Comparison of ENCODE assay signal across 1 fruit fly cellular context in the genomic region with DNA sequence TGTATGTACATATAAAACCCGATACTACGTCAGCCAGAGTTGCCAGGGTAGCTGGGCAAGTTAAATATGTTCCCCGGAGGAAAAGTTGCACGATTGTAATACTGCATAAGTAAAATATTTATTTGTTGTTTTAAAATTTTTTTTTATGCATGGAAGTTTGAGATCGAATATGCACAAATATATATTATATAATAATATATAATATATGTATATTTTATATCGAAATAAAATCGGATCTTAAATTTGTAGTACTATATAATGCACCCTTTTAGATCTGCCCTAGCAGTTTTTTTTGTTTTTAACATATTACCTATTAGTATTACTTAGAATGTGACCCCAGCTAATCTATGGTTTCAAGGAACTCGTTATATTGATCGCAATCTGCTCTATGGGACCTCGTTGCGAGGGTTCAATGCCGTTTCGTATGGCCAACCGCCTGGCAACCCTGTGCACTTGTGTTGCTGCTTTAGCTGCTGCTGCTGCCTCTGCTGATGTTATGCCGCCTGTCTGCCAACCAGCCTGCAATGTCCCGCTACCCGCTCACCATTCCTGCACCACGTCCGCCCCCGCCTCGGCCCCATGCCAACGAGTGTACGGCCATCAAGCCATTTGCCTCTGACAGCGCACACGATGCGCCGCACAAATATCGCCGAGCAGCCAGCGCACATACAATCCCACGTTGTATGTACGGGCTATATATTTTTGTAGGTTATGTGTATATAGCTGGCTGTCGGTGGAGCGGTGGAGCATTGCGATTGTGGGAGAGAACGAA.
TF ChIP-seq lines count a peak whose summit lies in the region.

No protein-coding gene starts in this region.

TF ChIP-seq in whole organism, embryonic, 481 proteins besides CTCF, POLR2A, EP300 and RAD21 (continued from another document and continues in another):
- TF ChIP-seq CG16779 (GFP tag; IDR thresholded peaks at IDR 0.05; lab: Robert Waterston, UW): no peak
- TF ChIP-seq ab (GFP tag; optimal IDR thresholded peaks at IDR 0.05; lab: Kevin White, UChicago): peak; percentile 40
- TF ChIP-seq CG31388 (GFP tag; optimal IDR thresholded peaks at IDR 0.05; lab: Kevin White, UChicago): peak; percentile 36
- TF ChIP-seq ERR (GFP tag; optimal IDR thresholded peaks at IDR 0.05; lab: Kevin White, UChicago): peak; percentile 62
- peak; percentile 68 for TF ChIP-seq CG2120 (GFP tag; optimal IDR thresholded peaks at IDR 0.05; lab: Kevin White, UChicago)
- peak; percentile 38 for TF ChIP-seq CG17802 (tag; optimal IDR thresholded peaks at IDR 0.05; lab: Kevin White, UChicago)
- peak; percentile 87 for TF ChIP-seq az2 (GFP tag; optimal IDR thresholded peaks at IDR 0.05; lab: Kevin White, UChicago)
- no peak for TF ChIP-seq Ptx1 (GFP tag; IDR thresholded peaks at IDR 0.05; lab: Robert Waterston, UW)
- peak; percentile 80 for TF ChIP-seq CG17359 (tag; optimal IDR thresholded peaks at IDR 0.05; lab: Kevin White, UChicago)
- TF ChIP-seq CG3995 (GFP tag; optimal IDR thresholded peaks at IDR 0.05; lab: Kevin White, UChicago): peak; percentile 39
- TF ChIP-seq BtbVII (GFP tag; optimal IDR thresholded peaks at IDR 0.05; lab: Kevin White, UChicago): peak; percentile 92
- peak; percentile 69 for TF ChIP-seq HLH54F (GFP tag; optimal IDR thresholded peaks at IDR 0.05; lab: Kevin White, UChicago)
- peak; percentile 61 for TF ChIP-seq CG18011 (GFP tag; optimal IDR thresholded peaks at IDR 0.05; lab: Kevin White, UChicago)
- TF ChIP-seq Vsx1 (GFP tag; optimal IDR thresholded peaks at IDR 0.05; lab: Kevin White, UChicago): peak; percentile 87
- no peak for TF ChIP-seq CG14860 (GFP tag; IDR thresholded peaks at IDR 0.05; lab: Robert Waterston, UW; ENCODE audit: partially characterized antibody)
- TF ChIP-seq CG5245 (GFP tag; optimal IDR thresholded peaks at IDR 0.05; lab: Kevin White, UChicago): peak; percentile 27
- TF ChIP-seq sqz (GFP tag; optimal IDR thresholded peaks at IDR 0.05; lab: Kevin White, UChicago): no peak
- TF ChIP-seq CG18619 (GFP tag; optimal IDR thresholded peaks at IDR 0.05; lab: Kevin White, UChicago): peak; percentile 97
- TF ChIP-seq Awh (GFP tag; IDR thresholded peaks at IDR 0.05; lab: Robert Waterston, UW): no peak
- TF ChIP-seq bowl (GFP tag; IDR thresholded peaks at IDR 0.05; lab: Robert Waterston, UW): no peak
- no peak for TF ChIP-seq CG34422 (GFP tag; IDR thresholded peaks at IDR 0.05; lab: Robert Waterston, UW)
- peak; percentile 98 for TF ChIP-seq CG9727 (GFP tag; optimal IDR thresholded peaks at IDR 0.05; lab: Kevin White, UChicago)
- peak; percentile 50 for TF ChIP-seq B-H2 (GFP tag; optimal IDR thresholded peaks at IDR 0.05; lab: Kevin White, UChicago)
- peak; percentile 94 for TF ChIP-seq CG4328 (GFP tag; optimal IDR thresholded peaks at IDR 0.05; lab: Kevin White, UChicago)
- peak; percentile 97 for TF ChIP-seq YL-1 (GFP tag; optimal IDR thresholded peaks at IDR 0.05; lab: Kevin White, UChicago)
- no peak for TF ChIP-seq ro (GFP tag; IDR thresholded peaks at IDR 0.05; lab: Robert Waterston, UW)
- peak; percentile 6 for TF ChIP-seq CG9797 (GFP tag; optimal IDR thresholded peaks at IDR 0.05; lab: Kevin White, UChicago)
- no peak for TF ChIP-seq Oaz (GFP tag; IDR thresholded peaks at IDR 0.05; lab: Robert Waterston, UW)
- TF ChIP-seq CG1832 (GFP tag; optimal IDR thresholded peaks at IDR 0.05; lab: Kevin White, UChicago): no peak
- TF ChIP-seq pan (optimal IDR thresholded peaks at IDR 0.05; lab: Kevin White, UChicago): no peak
- TF ChIP-seq pan (GFP tag; optimal IDR thresholded peaks at IDR 0.05 in 1 of 2, IDR thresholded peaks at IDR 0.05 in 1 of 2): no peak
- TF ChIP-seq grau (tag; optimal IDR thresholded peaks at IDR 0.05; lab: Kevin White, UChicago): peak; percentile 90
- TF ChIP-seq chif (GFP tag; optimal IDR thresholded peaks at IDR 0.05; lab: Kevin White, UChicago): peak; percentile 10 to 58
- TF ChIP-seq ato (GFP tag; IDR thresholded peaks at IDR 0.05; lab: Robert Waterston, UW; ENCODE audit: partially characterized antibody): no peak
- peak; percentile 77 for TF ChIP-seq CG10462 (GFP tag; optimal IDR thresholded peaks at IDR 0.05; lab: Kevin White, UChicago)
- TF ChIP-seq HmgZ (tag; optimal IDR thresholded peaks at IDR 0.05; lab: Kevin White, UChicago): no peak
- no peak for TF ChIP-seq vnd (GFP tag; IDR thresholded peaks at IDR 0.05; lab: Robert Waterston, UW; ENCODE audit: partially characterized antibody)
- TF ChIP-seq hb (GFP tag; IDR thresholded peaks at IDR 0.05; lab: Robert Waterston, UW; ENCODE audit: partially characterized antibody): no peak
- peak; percentile 95 for TF ChIP-seq CG10431 (GFP tag; optimal IDR thresholded peaks at IDR 0.05; lab: Kevin White, UChicago)
- TF ChIP-seq pita (GFP tag; optimal IDR thresholded peaks at IDR 0.05; lab: Kevin White, UChicago): no peak
- no peak for TF ChIP-seq rib (GFP tag; IDR thresholded peaks at IDR 0.05; lab: Robert Waterston, UW)
- TF ChIP-seq dmrt11E (tag; optimal IDR thresholded peaks at IDR 0.05; lab: Kevin White, UChicago): peak; percentile 95
- no peak for TF ChIP-seq CG6791 (GFP tag; IDR thresholded peaks at IDR 0.05; lab: Robert Waterston, UW; ENCODE audit: partially characterized antibody)
- TF ChIP-seq klu (GFP tag; IDR thresholded peaks at IDR 0.05; lab: Robert Waterston, UW): no peak
- TF ChIP-seq Camta (GFP tag; optimal IDR thresholded peaks at IDR 0.05; lab: Kevin White, UChicago): peak; percentile 37
- peak; percentile 98 for TF ChIP-seq CoRest (tag; optimal IDR thresholded peaks at IDR 0.05; lab: Kevin White, UChicago)
- TF ChIP-seq MTF-1 (GFP tag; optimal IDR thresholded peaks at IDR 0.05; lab: Kevin White, UChicago; ENCODE audit: borderline replicate concordance): peak; percentile 22
- no peak for TF ChIP-seq ash1 (GFP tag; optimal IDR thresholded peaks at IDR 0.05; lab: Kevin White, UChicago)
- peak; percentile 94 for TF ChIP-seq Hand (GFP tag; optimal IDR thresholded peaks at IDR 0.05; lab: Kevin White, UChicago)
- no peak for TF ChIP-seq Dad (GFP tag; optimal IDR thresholded peaks at IDR 0.05; lab: Kevin White, UChicago)
- peak; percentile 94 for TF ChIP-seq CG2712 (tag; optimal IDR thresholded peaks at IDR 0.05; lab: Kevin White, UChicago)
- no peak for TF ChIP-seq E2f1 (GFP tag; IDR thresholded peaks at IDR 0.05; lab: Robert Waterston, UW)
- TF ChIP-seq al (GFP tag; IDR thresholded peaks at IDR 0.05; lab: Robert Waterston, UW): no peak
- TF ChIP-seq CG11560 (tag; IDR thresholded peaks at IDR 0.05; lab: Robert Waterston, UW): no peak
- no peak for TF ChIP-seq CG4854 (GFP tag; optimal IDR thresholded peaks at IDR 0.05; lab: Kevin White, UChicago)
- peak; percentile 95 for TF ChIP-seq CG7839 (tag; optimal IDR thresholded peaks at IDR 0.05; lab: Kevin White, UChicago)
- peak; percentile 79 for TF ChIP-seq CG18476 (GFP tag; optimal IDR thresholded peaks at IDR 0.05; lab: Kevin White, UChicago)
- no peak for TF ChIP-seq kay (GFP tag; optimal IDR thresholded peaks at IDR 0.05; lab: Kevin White, UChicago)
- peak in 1 of 2 experiments; percentile 41 for TF ChIP-seq Dfd (GFP tag; optimal IDR thresholded peaks at IDR 0.05; lab: Kevin White, UChicago)
- TF ChIP-seq CG16815 (GFP tag; optimal IDR thresholded peaks at IDR 0.05; lab: Kevin White, UChicago): peak; percentile 93
- TF ChIP-seq CG17328 (GFP tag; IDR thresholded peaks at IDR 0.05; lab: Robert Waterston, UW): no peak
- no peak for TF ChIP-seq Rx (GFP tag; IDR thresholded peaks at IDR 0.05; lab: Robert Waterston, UW)
- peak; percentile 92 for TF ChIP-seq Asciz (GFP tag; optimal IDR thresholded peaks at IDR 0.05; lab: Kevin White, UChicago)
- TF ChIP-seq sens-2 (GFP tag; IDR thresholded peaks at IDR 0.05; lab: Robert Waterston, UW): no peak
- no peak for TF ChIP-seq CG7987 (GFP tag; optimal IDR thresholded peaks at IDR 0.05; lab: Kevin White, UChicago)
- peak; percentile 84 for TF ChIP-seq gsb-n (tag; optimal IDR thresholded peaks at IDR 0.05; lab: Kevin White, UChicago)
- TF ChIP-seq CG8944 (GFP tag; optimal IDR thresholded peaks at IDR 0.05; lab: Kevin White, UChicago): peak; percentile 3
- TF ChIP-seq ken (GFP tag; IDR thresholded peaks at IDR 0.05; lab: Robert Waterston, UW): no peak
- TF ChIP-seq Ets97D (GFP tag; optimal IDR thresholded peaks at IDR 0.05; lab: Kevin White, UChicago): no peak
- peak; percentile 95 for TF ChIP-seq Ssrp (tag; optimal IDR thresholded peaks at IDR 0.05; lab: Kevin White, UChicago)
- peak; percentile 84 for TF ChIP-seq unpg (GFP tag; optimal IDR thresholded peaks at IDR 0.05; lab: Kevin White, UChicago)
- TF ChIP-seq CG15479 (GFP tag; optimal IDR thresholded peaks at IDR 0.05; lab: Kevin White, UChicago): peak; percentile 26
- peak in 1 of 2 experiments; percentile 80 for TF ChIP-seq insv (GFP tag; optimal IDR thresholded peaks at IDR 0.05; lab: Kevin White, UChicago)
- peak; percentile 41 for TF ChIP-seq CG7928 (GFP tag; optimal IDR thresholded peaks at IDR 0.05; lab: Kevin White, UChicago)
- TF ChIP-seq ham (GFP tag; IDR thresholded peaks at IDR 0.05; lab: Robert Waterston, UW): no peak
- TF ChIP-seq CG10267 (tag; optimal IDR thresholded peaks at IDR 0.05; lab: Kevin White, UChicago): peak; percentile 90
- no peak for TF ChIP-seq C15 (GFP tag; IDR thresholded peaks at IDR 0.05; lab: Robert Waterston, UW)
- TF ChIP-seq CG4707 (GFP tag; optimal IDR thresholded peaks at IDR 0.05; lab: Kevin White, UChicago): no peak
- TF ChIP-seq wek (GFP tag; optimal IDR thresholded peaks at IDR 0.05; lab: Kevin White, UChicago): no peak
- no peak for TF ChIP-seq CG14014 (GFP tag; IDR thresholded peaks at IDR 0.05; lab: Robert Waterston, UW)
- TF ChIP-seq CG6654 (GFP tag; optimal IDR thresholded peaks at IDR 0.05; lab: Kevin White, UChicago): peak; percentile 81
- peak; percentile 94 for TF ChIP-seq CG6765 (GFP tag; optimal IDR thresholded peaks at IDR 0.05; lab: Kevin White, UChicago)
- no peak for TF ChIP-seq sc (optimal IDR thresholded peaks at IDR 0.05; lab: Kevin White, UChicago)
- peak; percentile 96 for TF ChIP-seq sc (GFP tag; optimal IDR thresholded peaks at IDR 0.05; lab: Kevin White, UChicago)
- TF ChIP-seq CG30020 (tag; optimal IDR thresholded peaks at IDR 0.05; lab: Kevin White, UChicago): peak; percentile 82
- no peak for TF ChIP-seq crc (GFP tag; optimal IDR thresholded peaks at IDR 0.05; lab: Kevin White, UChicago)
- peak; percentile 88 for TF ChIP-seq CG10274 (GFP tag; optimal IDR thresholded peaks at IDR 0.05; lab: Kevin White, UChicago)
- peak; percentile 81 for TF ChIP-seq Nf-YB (GFP tag; optimal IDR thresholded peaks at IDR 0.05; lab: Kevin White, UChicago)
- TF ChIP-seq dm (GFP tag; optimal IDR thresholded peaks at IDR 0.05; lab: Kevin White, UChicago): peak; percentile 87
- no peak for TF ChIP-seq CG11085 (GFP tag; IDR thresholded peaks at IDR 0.05; lab: Robert Waterston, UW)
- no peak for TF ChIP-seq repo (GFP tag; optimal IDR thresholded peaks at IDR 0.05; lab: Kevin White, UChicago)
- TF ChIP-seq CG7357 (GFP tag; IDR thresholded peaks at IDR 0.05; lab: Robert Waterston, UW): peak; percentile 72; the same call in 2 of the 3 replicates
- peak; percentile 96 for TF ChIP-seq CG12391 (tag; optimal IDR thresholded peaks at IDR 0.05; lab: Kevin White, UChicago)
- peak; percentile 18 for TF ChIP-seq CG12071 (GFP tag; optimal IDR thresholded peaks at IDR 0.05; lab: Kevin White, UChicago)
- no peak for TF ChIP-seq H15 (GFP tag; IDR thresholded peaks at IDR 0.05; lab: Robert Waterston, UW)
- no peak for TF ChIP-seq maf-S (GFP tag; optimal IDR thresholded peaks at IDR 0.05; lab: Kevin White, UChicago)
- TF ChIP-seq CkIIα-i1 (GFP tag; IDR thresholded peaks at IDR 0.05; lab: Robert Waterston, UW): no peak
- no peak for TF ChIP-seq Dp (GFP tag; optimal IDR thresholded peaks at IDR 0.05; lab: Kevin White, UChicago)
- TF ChIP-seq gce (GFP tag; IDR thresholded peaks at IDR 0.05; lab: Robert Waterston, UW): no peak
- TF ChIP-seq Hmr (GFP tag; optimal IDR thresholded peaks at IDR 0.05; lab: Kevin White, UChicago): peak; percentile 95
- TF ChIP-seq CG33557 (GFP tag; optimal IDR thresholded peaks at IDR 0.05; lab: Kevin White, UChicago): peak; percentile 94
- no peak for TF ChIP-seq CG6689 (GFP tag; IDR thresholded peaks at IDR 0.05; lab: Robert Waterston, UW)
- peak; percentile 93 for TF ChIP-seq CG10147 (GFP tag; optimal IDR thresholded peaks at IDR 0.05; lab: Kevin White, UChicago)
- peak; percentile 69 for TF ChIP-seq Bdp1 (GFP tag; optimal IDR thresholded peaks at IDR 0.05; lab: Kevin White, UChicago)
- TF ChIP-seq CG31365 (tag; optimal IDR thresholded peaks at IDR 0.05; lab: Kevin White, UChicago): no peak
- TF ChIP-seq gcm (GFP tag; optimal IDR thresholded peaks at IDR 0.05; lab: Kevin White, UChicago): peak; percentile 87
- TF ChIP-seq hth (optimal IDR thresholded peaks at IDR 0.05; lab: Kevin White, UChicago): no peak
- peak; percentile 61 for TF ChIP-seq CG9609 (GFP tag; optimal IDR thresholded peaks at IDR 0.05; lab: Kevin White, UChicago)
- peak; percentile 90 for TF ChIP-seq PHDP (tag; optimal IDR thresholded peaks at IDR 0.05; lab: Kevin White, UChicago)
- no peak for TF ChIP-seq Doc2 (GFP tag; IDR thresholded peaks at IDR 0.05; lab: Robert Waterston, UW)
- TF ChIP-seq GATAe (GFP tag; conservative IDR thresholded peaks at IDR 0.05; lab: Robert Waterston, UW): no peak
- TF ChIP-seq trem (tag; optimal IDR thresholded peaks at IDR 0.05; lab: Kevin White, UChicago): peak; percentile 77
- TF ChIP-seq CG3281 (GFP tag; optimal IDR thresholded peaks at IDR 0.05; lab: Kevin White, UChicago): peak; percentile 95
- no peak for TF ChIP-seq knrl (GFP tag; IDR thresholded peaks at IDR 0.05; lab: Robert Waterston, UW; ENCODE audit: partially characterized antibody)
- peak; percentile 98 for TF ChIP-seq CG12659 (GFP tag; optimal IDR thresholded peaks at IDR 0.05; lab: Kevin White, UChicago)
- TF ChIP-seq CG8478 (optimal IDR thresholded peaks at IDR 0.05; lab: Kevin White, UChicago): no peak
- TF ChIP-seq D19A (tag; optimal IDR thresholded peaks at IDR 0.05; lab: Kevin White, UChicago): peak; percentile 83
- TF ChIP-seq Abd-B (GFP tag; optimal IDR thresholded peaks at IDR 0.05; lab: Kevin White, UChicago): peak; percentile 87
- peak; percentile 79 for TF ChIP-seq CG30403 (GFP tag; optimal IDR thresholded peaks at IDR 0.05; lab: Kevin White, UChicago)
- TF ChIP-seq ATbp (GFP tag; optimal IDR thresholded peaks at IDR 0.05; lab: Kevin White, UChicago): peak; percentile 88
- TF ChIP-seq sens (GFP tag; lab: Kevin White, UChicago): peak; percentile 84
- TF ChIP-seq Bgb (GFP tag; IDR thresholded peaks at IDR 0.05; lab: Robert Waterston, UW; ENCODE audit: partially characterized antibody): no peak
- peak; percentile 64 for TF ChIP-seq CG17568 (GFP tag; optimal IDR thresholded peaks at IDR 0.05; lab: Kevin White, UChicago)
- TF ChIP-seq CG17829 (tag; optimal IDR thresholded peaks at IDR 0.05; lab: Kevin White, UChicago): peak; percentile 88
- TF ChIP-seq sug (tag; optimal IDR thresholded peaks at IDR 0.05; lab: Kevin White, UChicago): peak; percentile 58
